Worm (Caenorhabditis elegans) whole organism, young adult: Measurements from ENCODE around the gene ech-5.

Source experiments
- B0261.1 ChIP-seq: sonication (generic microtip); optimal IDR thresholded peaks from 2 replicates; lab custom pipeline; 2016; ENCODE audit warnings: mild to moderate bottlenecking, missing genetic modification characterization, moderate library complexity, missing compliant biosample characterization
- B0336.3 ChIP-seq: fragments of 200-800 bp; sonication (Bioruptor generic); IDR thresholded peaks from 2 replicates; pipeline ENCODE4 v1.3.6; 2022; ENCODE audit warnings: missing genetic modification characterization, missing compliant biosample characterization
- C17E4.6 ChIP-seq: fragments of 200-800 bp; sonication (Bioruptor generic); IDR thresholded peaks from 2 replicates; pipeline ENCODE4 v1.3.6; 2022; ENCODE audit warnings: missing genetic modification reagents, missing genetic modification characterization, missing compliant biosample characterization
- F10E7.11 ChIP-seq: sonication (generic microtip); optimal IDR thresholded peaks from 2 replicates; lab custom pipeline; 2017; ENCODE audit warnings: mild to moderate bottlenecking, missing genetic modification characterization, moderate library complexity, missing compliant biosample characterization
- F22D6.2 ChIP-seq: sonication (generic microtip); optimal IDR thresholded peaks from 2 replicates; lab custom pipeline; 2016; ENCODE audit warnings: mild to moderate bottlenecking, missing genetic modification characterization, missing compliant biosample characterization
- F55B11.4 ChIP-seq: sonication (generic microtip); optimal IDR thresholded peaks from 2 replicates; lab custom pipeline; 2016; ENCODE audit warnings: missing compliant biosample characterization, missing genetic modification characterization, borderline replicate concordance; ENCODE audit not compliant: insufficient read depth
- K12H6.12 ChIP-seq: fragments of 200-800 bp; sonication (Bioruptor generic); optimal IDR thresholded peaks from 2 replicates; lab custom pipeline; 2018; ENCODE audit warnings: mild to moderate bottlenecking, missing genetic modification characterization, missing compliant biosample characterization
- T07F8.4 ChIP-seq: sonication (generic microtip); optimal IDR thresholded peaks from 2 replicates; lab custom pipeline; 2016; ENCODE audit warnings: mild to moderate bottlenecking, missing genetic modification characterization, moderate library complexity, missing compliant biosample characterization
- Y67H2A.10 ChIP-seq: fragments of 200-800 bp; sonication (Bioruptor generic); conservative IDR thresholded peaks from 2 replicates; pipeline ENCODE4 v1.3.6; 2022; ENCODE audit warnings: missing genetic modification reagents, missing genetic modification characterization, missing compliant biosample characterization
- aptf-2 ChIP-seq: fragments of 200-800 bp; sonication (Bioruptor generic); conservative IDR thresholded peaks from 2 replicates; pipeline ENCODE4 v1.3.6; 2022; ENCODE audit warnings: missing genetic modification reagents, missing genetic modification characterization, missing compliant biosample characterization
- aptf-3 ChIP-seq: fragments of 200-800 bp; sonication (Bioruptor generic); IDR thresholded peaks from 2 replicates; pipeline ENCODE4 v1.3.6; 2022; ENCODE audit warnings: missing genetic modification characterization, missing compliant biosample characterization
- attf-3 ChIP-seq: fragments of 200-800 bp; sonication (Bioruptor generic); conservative IDR thresholded peaks from 2 replicates; pipeline ENCODE4 v1.3.6; 2022; ENCODE audit warnings: missing genetic modification reagents, missing genetic modification characterization, missing compliant biosample characterization
- attf-5 ChIP-seq: fragments of 200-800 bp; sonication (Bioruptor generic); optimal IDR thresholded peaks from 2 replicates; lab custom pipeline; 2018; ENCODE audit warnings: mild to moderate bottlenecking, missing genetic modification characterization, missing compliant biosample characterization
- bed-2 ChIP-seq: fragments of 200-800 bp; sonication (Bioruptor generic); IDR thresholded peaks from 2 replicates; pipeline ENCODE4 v1.3.6; 2022; ENCODE audit warnings: missing genetic modification reagents, missing genetic modification characterization, missing compliant biosample characterization
- ccch-3 ChIP-seq: fragments of 200-800 bp; sonication (Bioruptor generic); optimal IDR thresholded peaks from 2 replicates; lab custom pipeline; 2018; ENCODE audit warnings: mild to moderate bottlenecking, missing genetic modification characterization, missing compliant biosample characterization
- ceh-100 ChIP-seq: fragments of 200-800 bp; sonication (Bioruptor generic); IDR thresholded peaks from 2 replicates; pipeline ENCODE4 v1.3.6; 2022; ENCODE audit warnings: missing genetic modification reagents, missing genetic modification characterization, missing compliant biosample characterization
- ceh-27 ChIP-seq: fragments of 200-800 bp; sonication (Bioruptor generic); optimal IDR thresholded peaks from 2 replicates; lab custom pipeline; 2018; ENCODE audit warnings: mild to moderate bottlenecking, missing genetic modification characterization, moderate library complexity, missing compliant biosample characterization
- ceh-79 ChIP-seq: sonication (generic microtip); optimal IDR thresholded peaks from 2 replicates; lab custom pipeline; 2017; ENCODE audit warnings: mild to moderate bottlenecking, missing genetic modification characterization, missing compliant biosample characterization
- dox-1 ChIP-seq: fragments of 200-800 bp; sonication (Bioruptor generic); IDR thresholded peaks from 2 replicates; pipeline ENCODE4 v1.3.6; 2022; ENCODE audit warnings: missing genetic modification reagents, missing genetic modification characterization, missing compliant biosample characterization
- efl-1 ChIP-seq: fragments of 150-350 bp; optimal IDR thresholded peaks from 2 replicates; lab custom pipeline; 2014; ENCODE audit warnings: missing biosample characterization, missing genetic modification reagents, missing genetic modification characterization
- egl-18 ChIP-seq: fragments of 200-800 bp; sonication (Bioruptor generic); IDR thresholded peaks from 2 replicates; pipeline ENCODE4 v1.3.6; 2022; ENCODE audit warnings: missing genetic modification reagents, missing genetic modification characterization, missing compliant biosample characterization
- ets-4 ChIP-seq: fragments of 200-800 bp; sonication (Bioruptor generic); optimal IDR thresholded peaks from 2 replicates; lab custom pipeline; 2018; ENCODE audit warnings: mild to moderate bottlenecking, missing genetic modification characterization, missing compliant biosample characterization
- him-1 ChIP-seq: sonication (generic microtip); optimal IDR thresholded peaks from 2 replicates; lab custom pipeline; 2016; ENCODE audit warnings: missing genotype, missing genetic modification reagents, missing genetic modification characterization, missing compliant biosample characterization
- hlh-12 ChIP-seq: sonication (generic microtip); optimal IDR thresholded peaks from 2 replicates; lab custom pipeline; 2016; ENCODE audit warnings: missing genetic modification characterization, missing compliant biosample characterization
- hmg-1.2 ChIP-seq: fragments of 200-800 bp; sonication (Bioruptor generic); IDR thresholded peaks from 2 replicates; pipeline ENCODE4 v1.3.6; 2022; ENCODE audit warnings: missing genetic modification reagents, missing genetic modification characterization, missing compliant biosample characterization
- hsf-1 ChIP-seq: fragments of 200-800 bp; sonication (Bioruptor generic); IDR thresholded peaks from 2 replicates; pipeline ENCODE4 v1.3.6; 2022; ENCODE audit warnings: missing genetic modification reagents, missing genetic modification characterization, missing compliant biosample characterization
- lag-1 ChIP-seq: fragments of 200-800 bp; sonication (Bioruptor generic); IDR thresholded peaks from 2 replicates; pipeline ENCODE4 v1.3.6; 2022; ENCODE audit warnings: missing genetic modification reagents, missing genetic modification characterization, missing compliant biosample characterization
- let-607 ChIP-seq, 2 experiments: fragments of 200-800 bp in 1 of 2; sonication (Bioruptor generic) in 1 of 2; sonication (generic microtip) in 1 of 2; optimal IDR thresholded peaks; 2 replicates each; lab custom pipeline; 2016 to 2018; ENCODE audit warnings: mild to moderate bottlenecking in 2 of 2, missing compliant biosample characterization in 2 of 2, missing genetic modification characterization in 2 of 2, moderate library complexity in 2 of 2, missing genotype in 1 of 2
- lin-35 ChIP-seq, 3 experiments: fragments of 150-350 bp in 2 of 3; sonication (generic microtip) in 1 of 3; optimal IDR thresholded peaks; 2 replicates each; lab custom pipeline; 2014 to 2018; ENCODE audit warnings: missing biosample characterization in 3 of 3, missing genetic modification characterization in 3 of 3, missing genetic modification reagents in 3 of 3
- lin-40 ChIP-seq: sonication (generic microtip); optimal IDR thresholded peaks from 2 replicates; lab custom pipeline; 2016; ENCODE audit warnings: missing genetic modification characterization, mild to moderate bottlenecking, missing compliant biosample characterization, missing genotype, missing genetic modification reagents
- lin-54 ChIP-seq: fragments of 200-800 bp; sonication (Bioruptor generic); optimal IDR thresholded peaks from 2 replicates; lab custom pipeline; 2018; ENCODE audit warnings: mild to moderate bottlenecking, missing genetic modification characterization, missing compliant biosample characterization
- lir-1 ChIP-seq: fragments of 200-800 bp; sonication (Bioruptor generic); conservative IDR thresholded peaks from 2 replicates; pipeline ENCODE4 v1.3.6; 2022; ENCODE audit warnings: missing genetic modification reagents, missing genetic modification characterization, missing compliant biosample characterization
- lsl-1 ChIP-seq: fragments of 200-800 bp; sonication (Bioruptor generic); optimal IDR thresholded peaks from 2 replicates; lab custom pipeline; 2018; ENCODE audit warnings: mild to moderate bottlenecking, missing genetic modification characterization, moderate library complexity, missing compliant biosample characterization
- mcd-1 ChIP-seq: fragments of 200-800 bp; sonication (Bioruptor generic); IDR thresholded peaks from 2 replicates; pipeline ENCODE4 v1.3.6; 2022; ENCODE audit warnings: missing genetic modification reagents, missing genetic modification characterization, missing compliant biosample characterization
- mes-4 ChIP-seq: sonication (generic microtip); optimal IDR thresholded peaks from 2 replicates; lab custom pipeline; 2016; ENCODE audit warnings: missing genotype, missing genetic modification characterization, missing compliant biosample characterization
- nfya-2 ChIP-seq: fragments of 200-800 bp; sonication (Bioruptor generic); IDR thresholded peaks from 2 replicates; pipeline ENCODE4 v1.3.6; 2022; ENCODE audit warnings: missing genetic modification reagents, missing genetic modification characterization, missing compliant biosample characterization
- pbrm-1 ChIP-seq: fragments of 200-800 bp; sonication (Bioruptor generic); IDR thresholded peaks from 2 replicates; pipeline ENCODE4 v1.3.6; 2022; ENCODE audit warnings: missing genetic modification reagents, missing genetic modification characterization, missing compliant biosample characterization
- repo-1 ChIP-seq: sonication (generic microtip); optimal IDR thresholded peaks from 2 replicates; lab custom pipeline; 2017; ENCODE audit warnings: mild to moderate bottlenecking, missing genetic modification characterization, missing compliant biosample characterization
- sdz-38 ChIP-seq: sonication (generic microtip); optimal IDR thresholded peaks from 2 replicates; lab custom pipeline; 2016; ENCODE audit warnings: missing genotype, missing genetic modification characterization, missing compliant biosample characterization
- snpc-1.1 ChIP-seq: sonication (generic microtip); optimal IDR thresholded peaks from 2 replicates; lab custom pipeline; 2017; ENCODE audit warnings: missing genetic modification characterization, mild to moderate bottlenecking, missing compliant biosample characterization, antibody characterized with exemption, moderate library complexity, missing genotype, missing genetic modification reagents; ENCODE audit not compliant: insufficient read depth
- tlf-1 ChIP-seq: fragments of 200-800 bp; sonication (Bioruptor generic); optimal IDR thresholded peaks from 2 replicates; lab custom pipeline; 2018; ENCODE audit warnings: mild to moderate bottlenecking, missing genetic modification characterization, missing compliant biosample characterization
- unc-130 ChIP-seq: sonication (generic microtip); optimal IDR thresholded peaks from 2 replicates; lab custom pipeline; 2016; ENCODE audit warnings: missing genetic modification reagents, missing genetic modification characterization, missing compliant biosample characterization
- xnd-1 ChIP-seq: sonication (generic microtip); optimal IDR thresholded peaks from 2 replicates; lab custom pipeline; 2016; ENCODE audit warnings: missing genotype, missing genetic modification reagents, missing genetic modification characterization, missing compliant biosample characterization
- zim-3 ChIP-seq: sonication (generic microtip); optimal IDR thresholded peaks from 2 replicates; lab custom pipeline; 2017; ENCODE audit warnings: mild to moderate bottlenecking, missing genetic modification characterization, moderate library complexity, missing compliant biosample characterization
- ztf-18 ChIP-seq: sonication (generic microtip); optimal IDR thresholded peaks from 2 replicates; lab custom pipeline; 2016; ENCODE audit warnings: missing genotype, mild to moderate bottlenecking, missing genetic modification characterization, missing compliant biosample characterization
- ztf-25 ChIP-seq: fragments of 200-800 bp; sonication (Bioruptor generic); IDR thresholded peaks from 2 replicates; pipeline ENCODE4 v1.3.6; 2022; ENCODE audit warnings: missing genetic modification reagents, missing genetic modification characterization, missing compliant biosample characterization
- ztf-26 ChIP-seq: sonication (generic microtip); optimal IDR thresholded peaks from 2 replicates; lab custom pipeline; 2017; ENCODE audit warnings: missing genetic modification characterization, missing compliant biosample characterization
- ztf-28 ChIP-seq: fragments of 200-800 bp; sonication (Bioruptor generic); IDR thresholded peaks from 2 replicates; pipeline ENCODE4 v1.3.6; 2022; ENCODE audit warnings: missing genetic modification reagents, missing genetic modification characterization, missing compliant biosample characterization

ech-5 gene

ce11 chrIV:796521-797073 lies at the start of gene ech-5, which contains the start of gene F56B3.11:
TSS of gene ech-5 (plus strand) at chrIV:797023.
TSS of gene F56B3.11 (minus strand) at chrIV:796571.
- TF ChIP-seq efl-1 (GFP tag; lab: Kevin White, UChicago) = peak; percentile 14
- TF ChIP-seq dox-1 (GFP tag; lab: Robert Waterston, UW) = peak; percentile 52; the same call in 1 of the 2 replicates
- no peak for TF ChIP-seq Y67H2A.10 (GFP tag; lab: Robert Waterston, UW)
- TF ChIP-seq snpc-1.1 (tag; lab: Kevin White, UChicago) = no peak
- no peak for TF ChIP-seq ztf-25 (GFP tag; lab: Robert Waterston, UW)
- no peak for TF ChIP-seq repo-1
- peak; percentile 77 for TF ChIP-seq ccch-3 (GFP tag; lab: Kevin White, UChicago)
- no peak for TF ChIP-seq B0336.3 (GFP tag; lab: Robert Waterston, UW)
- TF ChIP-seq hlh-12 = no peak
- TF ChIP-seq ceh-100 (GFP tag; lab: Robert Waterston, UW) = peak; percentile 95
- peak; percentile 54 for TF ChIP-seq lsl-1 (GFP tag; lab: Kevin White, UChicago)
- TF ChIP-seq C17E4.6 (GFP tag; lab: Robert Waterston, UW) = no peak
- TF ChIP-seq egl-18 (GFP tag; lab: Robert Waterston, UW) = no peak
- TF ChIP-seq aptf-2 (GFP tag; lab: Robert Waterston, UW) = 0 out of 2 replicates have a peak, but pooled peaks have one; percentile 25
- peak; percentile 35 for TF ChIP-seq ztf-26 (tag; lab: Kevin White, UChicago)
- peak; percentile 9 for TF ChIP-seq tlf-1 (GFP tag; lab: Kevin White, UChicago)
- no peak for TF ChIP-seq ets-4 (GFP tag; lab: Kevin White, UChicago)
- TF ChIP-seq hsf-1 = no peak
- TF ChIP-seq zim-3 = no peak
- no peak for TF ChIP-seq aptf-3 (GFP tag; lab: Robert Waterston, UW)
- peak in 1 of 3 experiments; percentile 32 for TF ChIP-seq lin-35 (GFP tag; optimal IDR thresholded peaks at IDR 0.05; lab: Kevin White, UChicago)
- peak; percentile 28 for TF ChIP-seq him-1 (tag; lab: Kevin White, UChicago)
- no peak for TF ChIP-seq B0261.1 (tag; lab: Kevin White, UChicago)
- TF ChIP-seq lin-54 = peak; percentile 28
- no peak for TF ChIP-seq lir-1
- no peak for TF ChIP-seq lag-1 (GFP tag; lab: Robert Waterston, UW)
- no peak for TF ChIP-seq F10E7.11 (tag; lab: Kevin White, UChicago)
- TF ChIP-seq pbrm-1 (GFP tag; lab: Robert Waterston, UW) = peak; percentile 33; the same call in 1 of the 2 replicates
- TF ChIP-seq T07F8.4 (tag; lab: Kevin White, UChicago) = no peak
- peak; percentile 76 for TF ChIP-seq K12H6.12
- peak; percentile 94 for TF ChIP-seq mcd-1 (GFP tag; lab: Robert Waterston, UW)
- TF ChIP-seq F22D6.2 (tag; lab: Kevin White, UChicago) = no peak
- TF ChIP-seq bed-2 (GFP tag; lab: Robert Waterston, UW) = no peak
- no peak for TF ChIP-seq nfya-2 (GFP tag; lab: Robert Waterston, UW)
- peak in 1 of 2 experiments; percentile 64 for TF ChIP-seq let-607 (tag; optimal IDR thresholded peaks at IDR 0.05; lab: Kevin White, UChicago)
- no peak for TF ChIP-seq xnd-1
- TF ChIP-seq F55B11.4 = no peak
- TF ChIP-seq lin-40 = peak; percentile 71
- TF ChIP-seq unc-130 (GFP tag; lab: Kevin White, UChicago) = peak; percentile 84
- peak; percentile 2 for TF ChIP-seq ztf-18
- peak; percentile 22 for TF ChIP-seq ceh-27 (GFP tag; lab: Kevin White, UChicago)
- TF ChIP-seq hmg-1.2 (GFP tag; lab: Robert Waterston, UW) = peak; percentile 47
- TF ChIP-seq ztf-28 (GFP tag; lab: Robert Waterston, UW) = no peak
- TF ChIP-seq sdz-38 (tag; lab: Kevin White, UChicago) = no peak
- peak; percentile 80 for TF ChIP-seq attf-5 (GFP tag; lab: Kevin White, UChicago)
- no peak for TF ChIP-seq mes-4 (tag; lab: Kevin White, UChicago)
- TF ChIP-seq attf-3 (GFP tag; lab: Robert Waterston, UW) = peak; percentile 55; the same call in 1 of the 2 replicates
- no peak for TF ChIP-seq ceh-79 (tag; lab: Kevin White, UChicago)
